Fruit fly (Drosophila melanogaster) whole organism, wandering third instar larva: Measurements from ENCODE around the gene fbl.

ENCODE experiments used
- Dif ChIP-seq: fragments of 200-275, 200-300 bp; sonication (Bioruptor generic); optimal IDR thresholded peaks from 2 replicates; lab custom pipeline; 2018; ENCODE audit warnings: missing biosample characterization, missing genetic modification characterization; ENCODE audit not compliant: partially characterized antibody
- Hr78 ChIP-seq: fragments of >200 bp; optimal IDR thresholded peaks from 2 replicates; lab custom pipeline; 2017; ENCODE audit warnings: missing biosample characterization, missing genetic modification characterization
- Mio ChIP-seq: sonication (Bioruptor generic); optimal IDR thresholded peaks from 2 replicates; lab custom pipeline; 2016; ENCODE audit warnings: missing biosample characterization, missing genetic modification characterization
- OdsH ChIP-seq: fragments of 200-800 bp; sonication (Bioruptor generic); optimal IDR thresholded peaks from 2 replicates; lab custom pipeline; 2016; ENCODE audit warnings: missing biosample characterization, mild to moderate bottlenecking, missing genetic modification characterization
- Sp1 ChIP-seq: fragments of 200-800 bp; sonication (Bioruptor generic); optimal IDR thresholded peaks from 3 replicates; lab custom pipeline; 2019; ENCODE audit warnings: missing biosample characterization, mild to moderate bottlenecking, missing genetic modification characterization, moderate library complexity
- br ChIP-seq: fragments of 200-800 bp; sonication (Bioruptor generic); optimal IDR thresholded peaks from 2 replicates; lab custom pipeline; 2016; ENCODE audit warnings: missing biosample characterization, missing genetic modification characterization
- dmrt93B ChIP-seq: fragments of 200-800 bp; sonication (Bioruptor generic); optimal IDR thresholded peaks from 2 replicates; lab custom pipeline; 2018; ENCODE audit warnings: missing biosample characterization, mild to moderate bottlenecking, missing genetic modification characterization
- h ChIP-seq: fragments of 200-800 bp; sonication (Bioruptor generic); optimal IDR thresholded peaks from 3 replicates; lab custom pipeline; 2016; ENCODE audit warnings: missing biosample characterization, mild to moderate bottlenecking, missing genetic modification characterization
- lola ChIP-seq: fragments of >200 bp; optimal IDR thresholded peaks from 2 replicates; lab custom pipeline; 2017; ENCODE audit warnings: missing biosample characterization, missing genetic modification characterization
- pan ChIP-seq: fragments of >200 bp; optimal IDR thresholded peaks from 2 replicates; lab custom pipeline; 2017
- psq ChIP-seq: fragments of 200-800 bp; sonication (Bioruptor generic); optimal IDR thresholded peaks from 3 replicates; lab custom pipeline; 2017; ENCODE audit warnings: missing biosample characterization, mild to moderate bottlenecking, missing genetic modification characterization, moderate library complexity
- rgr ChIP-seq: fragments of 200-800 bp; sonication (Bioruptor generic); optimal IDR thresholded peaks from 3 replicates; lab custom pipeline; 2016; ENCODE audit warnings: missing biosample characterization, mild to moderate bottlenecking, missing genetic modification characterization

- TF ChIP-seq Dif (no peak), rgr (GFP tag; lab: Kevin White, UChicago) (no peak), lola (GFP tag; lab: Kevin White, UChicago) (no peak), psq (no peak), pan (no peak), h (no peak), Hr78 (GFP tag; lab: Kevin White, UChicago) (no peak), dmrt93B (GFP tag; lab: Kevin White, UChicago) (no peak), OdsH (no peak), br (GFP tag; lab: Kevin White, UChicago) (no peak), Sp1 (no peak), Mio (no peak)
Measured at dm6 chr3L:20354363-20354762, 29.9 kb upstream of the fbl start.
